Fruit fly (Drosophila melanogaster) S2 (cell line): ENCODE measurements around the gene Gas41.

Source experiments
- CG8478 ChIP-seq: fragments of >200 bp; optimal IDR thresholded peaks from 2 replicates; lab custom pipeline; 2018
- CTCF ChIP-seq, 2 experiments: fragments of >200 bp; optimal IDR thresholded peaks; 2 replicates each; lab custom pipeline; 2018

Gas41 gene

dm6 chr2L:6941731-6942130, 8.3 kb downstream of the Gas41 start:
- TF ChIP-seq CG8478 (lab: Kevin White, UChicago) (no peak), CTCF (optimal IDR thresholded peaks at IDR 0.05; lab: Kevin White, UChicago) (no peak)

- TF ChIP-seq CG8478 (lab: Kevin White, UChicago) (no peak), CTCF (optimal IDR thresholded peaks at IDR 0.05; lab: Kevin White, UChicago) (peak in 1 of 2 experiments; percentile 35)
Measured at dm6 chr2L:6939698-6940097, 10.3 kb downstream of the Gas41 start.

dm6 chr2L:6931821-6932220, 18.2 kb downstream of the Gas41 start, which contains the start of gene CG43232:
Gene CG43232 (plus strand): TSS chr2L:6932121.
- TF ChIP-seq CTCF (optimal IDR thresholded peaks at IDR 0.05; lab: Kevin White, UChicago) = no peak

dm6 chr2L:6925114-6925513, 24.9 kb downstream of the Gas41 start:
- TF ChIP-seq CTCF (optimal IDR thresholded peaks at IDR 0.05; lab: Kevin White, UChicago) = no peak
- no peak for TF ChIP-seq CG8478 (lab: Kevin White, UChicago)

- TF ChIP-seq CTCF (optimal IDR thresholded peaks at IDR 0.05; lab: Kevin White, UChicago) (no peak), CG8478 (lab: Kevin White, UChicago) (no peak)
Measured at dm6 chr2L:6922091-6922753, 27.8 kb downstream of the Gas41 start.

- TF ChIP-seq CG8478 (lab: Kevin White, UChicago) (no peak), CTCF (optimal IDR thresholded peaks at IDR 0.05; lab: Kevin White, UChicago) (no peak)
Measured at dm6 chr2L:6921360-6922090, 28.5 kb downstream of the Gas41 start.

- TF ChIP-seq CTCF (optimal IDR thresholded peaks at IDR 0.05; lab: Kevin White, UChicago) (peak; percentile 2 to 24), CG8478 (lab: Kevin White, UChicago) (no peak)
Measured at dm6 chr2L:6920661-6921359, 29.2 kb downstream of the Gas41 start, which contains the start of gene Hrb27C. Gene Hrb27C (plus strand): TSS chr2L:6920704.

- TF ChIP-seq CG8478 (lab: Kevin White, UChicago) (no peak), CTCF (optimal IDR thresholded peaks at IDR 0.05; lab: Kevin White, UChicago) (peak in 1 of 2 experiments; percentile 5)
Measured at dm6 chr2L:6919850-6920660, 30.0 kb downstream of the Gas41 start, which contains the start of gene x16. Gene x16 (minus strand): TSS chr2L:6920210.

dm6 chr2L:6919203-6919849, 30.7 kb downstream of the Gas41 start:
- TF ChIP-seq CTCF (optimal IDR thresholded peaks at IDR 0.05; lab: Kevin White, UChicago) (no peak), CG8478 (lab: Kevin White, UChicago) (no peak)

dm6 chr2L:6918517-6919202, 31.3 kb downstream of the Gas41 start, which contains the start of gene nop5:
Gene nop5 (minus strand): TSS chr2L:6918743.
- TF ChIP-seq CTCF (optimal IDR thresholded peaks at IDR 0.05; lab: Kevin White, UChicago) (peak in 1 of 2 experiments; percentile 24), CG8478 (lab: Kevin White, UChicago) (no peak)

- TF ChIP-seq CG8478 (lab: Kevin White, UChicago) (no peak), CTCF (optimal IDR thresholded peaks at IDR 0.05; lab: Kevin White, UChicago) (no peak)
Measured at dm6 chr2L:6916345-6916744, 33.7 kb downstream of the Gas41 start, which contains the start of gene CG32829. Gene CG32829 (minus strand): TSS chr2L:6916445.

- TF ChIP-seq CTCF (optimal IDR thresholded peaks at IDR 0.05; lab: Kevin White, UChicago) = peak in 1 of 2 experiments; percentile 17
- no peak for TF ChIP-seq CG8478 (lab: Kevin White, UChicago)
Measured at dm6 chr2L:6913964-6914363, 36.0 kb downstream of the Gas41 start, which contains the start of gene Wee1. Gene Wee1 (minus strand): TSS chr2L:6914138.

dm6 chr2L:6907761-6908160, 42.2 kb downstream of the Gas41 start, which contains the start of the genes Polr1F and Rat1:
Gene Polr1F (minus strand): TSS chr2L:6907844.
Gene Rat1 (plus strand): TSS chr2L:6908083.
- no peak for TF ChIP-seq CTCF (optimal IDR thresholded peaks at IDR 0.05; lab: Kevin White, UChicago)
- TF ChIP-seq CG8478 (lab: Kevin White, UChicago) = no peak
